Worm (Caenorhabditis elegans): ENCODE results near the gene rheb-1.

Gene rheb-1

ce11 chrIII:9455980-9456658 lies at the start of gene rheb-1, which contains the start of gene spk-1:
rheb-1 (minus strand) TSS chrIII:9456030.
spk-1 (plus strand) TSS chrIII:9456608.
- TF ChIP-seq eyg-1 (tag; optimal IDR thresholded peaks at IDR 0.05) (no peak), nfya-1 (tag; optimal IDR thresholded peaks at IDR 0.05) (peak; percentile 77), odd-2 (tag; optimal IDR thresholded peaks at IDR 0.05) (no peak), hlh-30 (tag; optimal IDR thresholded peaks at IDR 0.05; ENCODE audit: insufficient read depth) (peak; percentile 83), ztf-16 (tag; optimal IDR thresholded peaks at IDR 0.05) (no peak), hlh-13 (GFP tag; optimal IDR thresholded peaks at IDR 0.05) (no peak), fkh-10 (GFP tag; optimal IDR thresholded peaks at IDR 0.05) (no peak), lim-6 (tag; optimal IDR thresholded peaks at IDR 0.05) (no peak), ceh-14 (tag; optimal IDR thresholded peaks at IDR 0.05) (no peak), dve-1 (tag; optimal IDR thresholded peaks at IDR 0.05) (peak; percentile 31), pat-9 (tag; optimal IDR thresholded peaks at IDR 0.05) (no peak), elt-4 (tag; optimal IDR thresholded peaks at IDR 0.05) (no peak), pqm-1 (tag; optimal IDR thresholded peaks at IDR 0.05) (peak; percentile 38), C08G9.2 (tag; optimal IDR thresholded peaks at IDR 0.05) (no peak), unc-42 (tag; optimal IDR thresholded peaks at IDR 0.05) (peak; percentile 5), madf-2 (tag; optimal IDR thresholded peaks at IDR 0.05) (peak; percentile 28), ceh-18 (tag; optimal IDR thresholded peaks at IDR 0.05) (peak; percentile 29), ref-2 (tag; optimal IDR thresholded peaks at IDR 0.05) (no peak), ceh-24 (tag; optimal IDR thresholded peaks at IDR 0.05) (no peak), ceh-2 (tag; optimal IDR thresholded peaks at IDR 0.05) (no peak), syd-9 (tag; optimal IDR thresholded peaks at IDR 0.05) (peak; percentile 26), sox-4 (tag; optimal IDR thresholded peaks at IDR 0.05) (no peak), tbx-2 (tag; optimal IDR thresholded peaks at IDR 0.05) (peak; percentile 58), sdc-2 (tag; optimal IDR thresholded peaks at IDR 0.05) (no peak), elt-2 (tag; optimal IDR thresholded peaks at IDR 0.05) (peak; percentile 85), zip-5 (tag; optimal IDR thresholded peaks at IDR 0.05) (no peak), pag-3 (tag; optimal IDR thresholded peaks at IDR 0.05; ENCODE audit: borderline replicate concordance) (no peak), gmeb-2 (tag; optimal IDR thresholded peaks at IDR 0.05) (no peak), pax-1 (tag; optimal IDR thresholded peaks at IDR 0.05) (no peak), K09A11.1 (tag; optimal IDR thresholded peaks at IDR 0.05; ENCODE audit: insufficient read depth) (no peak), nhr-232 (tag; optimal IDR thresholded peaks at IDR 0.05) (no peak), tbx-7 (tag; optimal IDR thresholded peaks at IDR 0.05) (no peak), ceh-31 (tag; optimal IDR thresholded peaks at IDR 0.05) (peak; percentile 45), unc-55 (GFP tag; optimal IDR thresholded peaks at IDR 0.05) (peak; percentile 52), ceh-48 (tag; optimal IDR thresholded peaks at IDR 0.05) (peak; percentile 94), nhr-11 (tag; optimal IDR thresholded peaks at IDR 0.05) (no peak), sox-2 (GFP tag; IDR thresholded peaks at IDR 0.05) (no peak), ets-4 (tag; optimal IDR thresholded peaks at IDR 0.05) (peak; percentile 22), pha-2 (tag; optimal IDR thresholded peaks at IDR 0.05) (no peak), hlh-6 (tag; optimal IDR thresholded peaks at IDR 0.05) (no peak), che-1 (tag; optimal IDR thresholded peaks at IDR 0.05) (peak; percentile 34), ceh-45 (GFP tag; IDR thresholded peaks at IDR 0.05) (no peak), pha-4 (tag; optimal IDR thresholded peaks at IDR 0.05) (no peak), lin-11 (tag; optimal IDR thresholded peaks at IDR 0.05) (no peak), Y22D7AL.16 (tag; optimal IDR thresholded peaks at IDR 0.05) (no peak), T23F11.4 (GFP tag; optimal IDR thresholded peaks at IDR 0.05) (no peak), ceh-30 (tag; optimal IDR thresholded peaks at IDR 0.05) (no peak)
